Worm (Caenorhabditis elegans) whole organism, L3 larva: ENCODE results near the gene clp-1.
A peak's percentile ranks its signal among the peaks of the same experiment; 100 is the strongest.
"Not testable (repeated sequence)": the region's sequence is repeated elsewhere in the genome, so short reads cannot be mapped to it uniquely, and the experiment has no call there.

Experiments used
- ZK546.5 ChIP-seq: sonication (generic microtip); optimal IDR thresholded peaks from 2 replicates; lab custom pipeline; 2017; ENCODE audit warnings: missing biosample characterization, missing genetic modification characterization
- aly-2 ChIP-seq: fragments of 150-350 bp; optimal IDR thresholded peaks from 2 replicates; lab custom pipeline; 2014; ENCODE audit warnings: missing biosample characterization, missing genetic modification characterization
- ama-1 ChIP-seq: fragments of 150-350 bp; optimal IDR thresholded peaks from 2 replicates; lab custom pipeline; 2018
- ceh-16 ChIP-seq: sonication (generic microtip); optimal IDR thresholded peaks from 2 replicates; lab custom pipeline; 2017; ENCODE audit warnings: missing biosample characterization, missing genetic modification characterization
- ceh-28 ChIP-seq: fragments of 150-350 bp; optimal IDR thresholded peaks from 2 replicates; lab custom pipeline; 2014; ENCODE audit warnings: missing biosample characterization, missing genetic modification reagents, missing genetic modification characterization
- ceh-9 ChIP-seq: sonication (generic microtip); optimal IDR thresholded peaks from 2 replicates; lab custom pipeline; 2018; ENCODE audit warnings: missing biosample characterization, missing genetic modification characterization
- daf-12 ChIP-seq: fragments of 150-350 bp; optimal IDR thresholded peaks from 2 replicates; lab custom pipeline; 2014; ENCODE audit warnings: missing biosample characterization, missing genetic modification reagents, missing genetic modification characterization
- egl-27 ChIP-seq: sonication (generic microtip); optimal IDR thresholded peaks from 4 replicates; lab custom pipeline; 2017; ENCODE audit warnings: missing biosample characterization, missing genetic modification reagents, missing genetic modification characterization
- egl-5 ChIP-seq: fragments of 150-350 bp; optimal IDR thresholded peaks from 2 replicates; lab custom pipeline; 2017; ENCODE audit warnings: missing biosample characterization, missing genetic modification reagents, missing genetic modification characterization, inconsistent platforms
- elt-1 ChIP-seq: fragments of 150-350 bp; optimal IDR thresholded peaks from 2 replicates; lab custom pipeline; 2014; ENCODE audit warnings: missing biosample characterization, missing genetic modification characterization
- elt-2 ChIP-seq: sonication (generic microtip); optimal IDR thresholded peaks from 2 replicates; lab custom pipeline; 2016; ENCODE audit warnings: missing genetic modification reagents, mild to moderate bottlenecking, missing genetic modification characterization, missing compliant biosample characterization
- elt-3 ChIP-seq, 3 experiments: fragments of 150-350 bp in 1 of 3; sonication (generic microtip) in 2 of 3; optimal IDR thresholded peaks; 2 replicates in 2 of 3; 4 replicates in 1 of 3; lab custom pipeline; 2014 to 2017; ENCODE audit warnings: missing biosample characterization in 3 of 3, missing genetic modification characterization in 3 of 3
- fkh-2 ChIP-seq: fragments of 150-350 bp; optimal IDR thresholded peaks from 2 replicates; lab custom pipeline; 2014; ENCODE audit warnings: missing biosample characterization, missing genetic modification reagents, missing genetic modification characterization
- hmg-11 ChIP-seq: sonication (generic microtip); optimal IDR thresholded peaks from 2 replicates; lab custom pipeline; 2016; ENCODE audit warnings: missing genetic modification characterization, missing compliant biosample characterization
- jun-1 ChIP-seq: fragments of 150-350 bp; optimal IDR thresholded peaks from 2 replicates; lab custom pipeline; 2014; ENCODE audit warnings: missing biosample characterization, missing genetic modification reagents, missing genetic modification characterization
- lin-15B ChIP-seq: fragments of 150-350 bp; optimal IDR thresholded peaks from 2 replicates; lab custom pipeline; 2014; ENCODE audit warnings: missing biosample characterization, missing genetic modification characterization
- lin-39 ChIP-seq: fragments of 150-350 bp; optimal IDR thresholded peaks from 2 replicates; lab custom pipeline; 2018; ENCODE audit warnings: missing biosample characterization, missing genetic modification reagents, missing genetic modification characterization
- lsy-12 ChIP-seq: sonication (generic microtip); optimal IDR thresholded peaks from 2 replicates; lab custom pipeline; 2016; ENCODE audit warnings: mild to moderate bottlenecking, missing genetic modification characterization, missing compliant biosample characterization
- mdl-1 ChIP-seq: fragments of 150-350 bp; optimal IDR thresholded peaks from 2 replicates; lab custom pipeline; 2014; ENCODE audit warnings: missing biosample characterization, missing genetic modification characterization
- mml-1 ChIP-seq: fragments of 150-350 bp; sonication (generic microtip); optimal IDR thresholded peaks from 3 replicates; lab custom pipeline; 2014; ENCODE audit warnings: missing biosample characterization, missing genetic modification characterization
- nfya-1 ChIP-seq: sonication (generic microtip); optimal IDR thresholded peaks from 2 replicates; lab custom pipeline; 2017; ENCODE audit warnings: missing genetic modification characterization, mild to moderate bottlenecking, missing compliant biosample characterization, antibody characterized with exemption, moderate library complexity; ENCODE audit not compliant: insufficient read depth
- nhr-11 ChIP-seq: fragments of 150-350 bp; optimal IDR thresholded peaks from 2 replicates; lab custom pipeline; 2014; ENCODE audit warnings: missing biosample characterization, missing genetic modification characterization
- nhr-12 ChIP-seq: fragments of 150-350 bp; optimal IDR thresholded peaks from 2 replicates; lab custom pipeline; 2014; ENCODE audit warnings: missing biosample characterization, missing genetic modification characterization
- nhr-23 ChIP-seq: fragments of 150-350 bp; optimal IDR thresholded peaks from 2 replicates; lab custom pipeline; 2014; ENCODE audit warnings: missing biosample characterization, missing genetic modification reagents, missing genetic modification characterization
- nhr-237 ChIP-seq: fragments of 150-350 bp; optimal IDR thresholded peaks from 2 replicates; lab custom pipeline; 2014; ENCODE audit warnings: missing biosample characterization, missing genetic modification characterization
- nhr-25 ChIP-seq: sonication (generic microtip); optimal IDR thresholded peaks from 2 replicates; lab custom pipeline; 2017; ENCODE audit warnings: missing biosample characterization, missing genetic modification characterization
- nhr-28 ChIP-seq: fragments of 150-350 bp; optimal IDR thresholded peaks from 2 replicates; lab custom pipeline; 2014; ENCODE audit warnings: missing biosample characterization, missing genetic modification characterization
- nhr-43 ChIP-seq: sonication (generic microtip); optimal IDR thresholded peaks from 2 replicates; lab custom pipeline; 2016; ENCODE audit warnings: mild to moderate bottlenecking, missing genetic modification characterization, missing compliant biosample characterization; ENCODE audit not compliant: poor library complexity, severe bottlenecking
- nhr-67 ChIP-seq: fragments of 150-350 bp; optimal IDR thresholded peaks from 2 replicates; lab custom pipeline; 2014; ENCODE audit warnings: missing biosample characterization, missing genetic modification characterization
- nhr-76 ChIP-seq: fragments of 150-350 bp; sonication (generic microtip); optimal IDR thresholded peaks from 5 replicates; lab custom pipeline; 2014; ENCODE audit warnings: missing biosample characterization, missing genetic modification characterization
- nhr-77 ChIP-seq: fragments of 150-350 bp; optimal IDR thresholded peaks from 2 replicates; lab custom pipeline; 2014; ENCODE audit warnings: missing biosample characterization, missing genetic modification characterization
- pha-4 ChIP-seq: fragments of 150-350 bp; optimal IDR thresholded peaks from 2 replicates; lab custom pipeline; 2014; ENCODE audit warnings: missing biosample characterization, missing genetic modification reagents, missing genetic modification characterization
- pqm-1 ChIP-seq: fragments of 150-350 bp; optimal IDR thresholded peaks from 2 replicates; lab custom pipeline; 2017; ENCODE audit warnings: missing biosample characterization, missing genetic modification characterization, inconsistent platforms
- sea-2 ChIP-seq: fragments of 150-350 bp; sonication (generic microtip); optimal IDR thresholded peaks from 4 replicates; lab custom pipeline; 2014; ENCODE audit warnings: missing biosample characterization, missing genetic modification reagents, missing genetic modification characterization
- skn-1 ChIP-seq: fragments of 150-350 bp; optimal IDR thresholded peaks from 2 replicates; lab custom pipeline; 2014; ENCODE audit warnings: missing biosample characterization, missing genetic modification characterization
- snpc-4 ChIP-seq: fragments of 150-350 bp; optimal IDR thresholded peaks from 2 replicates; lab custom pipeline; 2014; ENCODE audit warnings: missing biosample characterization, missing genetic modification characterization
- tbx-2 ChIP-seq: sonication (generic microtip); optimal IDR thresholded peaks from 2 replicates; lab custom pipeline; 2016; ENCODE audit warnings: mild to moderate bottlenecking, missing genetic modification characterization, missing compliant biosample characterization
- unc-39 ChIP-seq: sonication (generic microtip); optimal IDR thresholded peaks from 4 replicates; lab custom pipeline; 2017; ENCODE audit warnings: missing biosample characterization, missing genetic modification characterization
- unc-62 ChIP-seq: fragments of 150-350 bp; sonication (generic microtip); optimal IDR thresholded peaks from 4 replicates; lab custom pipeline; 2014; ENCODE audit warnings: missing biosample characterization, missing genetic modification reagents, missing genetic modification characterization
- zag-1 ChIP-seq: fragments of 150-350 bp; optimal IDR thresholded peaks from 2 replicates; lab custom pipeline; 2014; ENCODE audit warnings: missing biosample characterization, missing genetic modification characterization
- ztf-11 ChIP-seq: fragments of 150-350 bp; optimal IDR thresholded peaks from 2 replicates; lab custom pipeline; 2014; ENCODE audit warnings: missing biosample characterization, missing genetic modification characterization
- ztf-4 ChIP-seq: fragments of 150-350 bp; optimal IDR thresholded peaks from 2 replicates; lab custom pipeline; 2014; ENCODE audit warnings: missing biosample characterization, missing genetic modification characterization

Gene clp-1

ce11 chrIII:7964281-7964680 is 15.5 kb upstream of the clp-1 start, which contains the start of gene F54H12.2:
F54H12.2 (plus strand) TSS chrIII:7964581.
- TF ChIP-seq ama-1 (lab: Kevin White, UChicago); lsy-12 (tag; lab: Kevin White, UChicago); ztf-11 (tag; lab: Kevin White, UChicago): not testable (repeated sequence)

DNA sequence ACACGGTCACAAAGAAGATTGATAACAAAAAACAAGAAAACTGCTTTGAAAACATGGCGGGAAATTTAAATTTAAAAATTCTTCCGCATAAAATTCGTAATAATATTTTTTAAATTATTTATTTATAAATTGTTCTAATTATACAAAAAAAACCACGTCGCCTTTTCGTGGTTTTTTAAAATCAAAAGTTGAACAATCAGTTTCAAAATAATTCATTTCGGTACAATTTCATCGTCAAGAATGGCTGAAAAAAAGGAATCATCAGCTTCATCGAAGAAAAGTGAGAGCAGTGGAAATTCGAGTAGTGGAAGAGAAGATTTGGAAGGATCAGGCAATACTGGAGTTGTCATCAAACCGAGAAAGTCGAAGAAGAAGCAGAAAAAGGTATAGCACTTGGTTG is 10.6 kb upstream of the clp-1 start, which contains the start of the genes F54H12.8 and F54H12.7:
F54H12.8 (minus strand) TSS at position 101 of the 400 bp plus-strand sequence.
F54H12.7 (plus strand) TSS at position 229 of the 400 bp plus-strand sequence.
- TF ChIP-seq tbx-2 = no peak
- TF ChIP-seq mml-1 = no peak
- no peak for TF ChIP-seq nhr-67 (tag; lab: Kevin White, UChicago)
- TF ChIP-seq lin-15B (tag; lab: Kevin White, UChicago) = no peak
- TF ChIP-seq ceh-28 = no peak
- TF ChIP-seq lin-39 (tag; lab: Kevin White, UChicago) = no peak
- TF ChIP-seq unc-39 (tag; lab: Kevin White, UChicago) = no peak
- no peak for TF ChIP-seq pqm-1
- TF ChIP-seq pha-4 (tag; lab: Kevin White, UChicago) = no peak
- no peak for TF ChIP-seq elt-2 (tag; lab: Kevin White, UChicago)
- no peak for TF ChIP-seq ceh-9 (tag; lab: Kevin White, UChicago)
- TF ChIP-seq skn-1 (tag; lab: Kevin White, UChicago) = no peak
- no peak for TF ChIP-seq hmg-11 (tag; lab: Kevin White, UChicago)
- no peak for TF ChIP-seq ceh-16 (tag; lab: Kevin White, UChicago)
- TF ChIP-seq nhr-11 = no peak
- TF ChIP-seq nfya-1 (tag; lab: Kevin White, UChicago) = no peak
- TF ChIP-seq sea-2 (GFP tag; lab: Kevin White, UChicago) = no peak

DNA sequence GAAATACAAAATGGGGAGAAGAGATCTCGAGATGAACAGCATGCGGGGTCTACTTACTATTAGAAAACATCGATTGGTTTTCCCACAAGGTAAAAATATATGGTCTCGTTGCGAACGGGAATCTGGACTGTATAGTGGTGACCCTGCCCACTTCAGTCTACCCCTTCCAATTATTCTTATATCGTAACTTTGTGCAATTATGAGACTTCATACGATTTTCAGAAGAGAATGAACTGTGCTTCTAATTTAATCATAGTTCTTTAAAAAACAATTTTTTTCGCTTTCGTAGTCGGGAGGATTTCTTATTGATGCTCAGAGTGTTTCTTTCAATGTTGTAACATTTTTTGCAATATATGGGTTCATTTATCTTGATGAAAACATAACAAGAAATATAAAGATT is 7.7 kb upstream of the clp-1 start, which contains the start of gene F54H12.5:
F54H12.5 (minus strand) TSS at position 101 of the 400 bp plus-strand sequence.
- no peak for TF ChIP-seq elt-3 (tag; optimal IDR thresholded peaks at IDR 0.05; lab: Kevin White, UChicago)

- TF ChIP-seq nhr-11 = no peak
- no peak for TF ChIP-seq lin-15B (tag; lab: Kevin White, UChicago)
- TF ChIP-seq nhr-67 (tag; lab: Kevin White, UChicago) = no peak
- TF ChIP-seq nhr-12 (tag; lab: Kevin White, UChicago) = no peak
- TF ChIP-seq daf-12 (tag; lab: Kevin White, UChicago) = no peak
- TF ChIP-seq mml-1 = no peak
- no peak for TF ChIP-seq nhr-43 (tag; lab: Kevin White, UChicago)
- TF ChIP-seq fkh-2 (tag; lab: Kevin White, UChicago) = no peak
- no peak for TF ChIP-seq snpc-4
- no peak for TF ChIP-seq lin-39 (tag; lab: Kevin White, UChicago)
- no peak for TF ChIP-seq pha-4 (tag; lab: Kevin White, UChicago)
- no peak for TF ChIP-seq elt-2 (tag; lab: Kevin White, UChicago)
- TF ChIP-seq lsy-12 (tag; lab: Kevin White, UChicago) = no peak
- TF ChIP-seq egl-27 = no peak
- TF ChIP-seq unc-62 = no peak
- TF ChIP-seq ZK546.5 (tag; lab: Kevin White, UChicago) = no peak
- no peak for TF ChIP-seq nhr-23 (tag; lab: Kevin White, UChicago)
- no peak for TF ChIP-seq aly-2 (tag; lab: Kevin White, UChicago)
Measured at ce11 chrIII:7972687-7973086, 7.1 kb upstream of the clp-1 start.

DNA sequence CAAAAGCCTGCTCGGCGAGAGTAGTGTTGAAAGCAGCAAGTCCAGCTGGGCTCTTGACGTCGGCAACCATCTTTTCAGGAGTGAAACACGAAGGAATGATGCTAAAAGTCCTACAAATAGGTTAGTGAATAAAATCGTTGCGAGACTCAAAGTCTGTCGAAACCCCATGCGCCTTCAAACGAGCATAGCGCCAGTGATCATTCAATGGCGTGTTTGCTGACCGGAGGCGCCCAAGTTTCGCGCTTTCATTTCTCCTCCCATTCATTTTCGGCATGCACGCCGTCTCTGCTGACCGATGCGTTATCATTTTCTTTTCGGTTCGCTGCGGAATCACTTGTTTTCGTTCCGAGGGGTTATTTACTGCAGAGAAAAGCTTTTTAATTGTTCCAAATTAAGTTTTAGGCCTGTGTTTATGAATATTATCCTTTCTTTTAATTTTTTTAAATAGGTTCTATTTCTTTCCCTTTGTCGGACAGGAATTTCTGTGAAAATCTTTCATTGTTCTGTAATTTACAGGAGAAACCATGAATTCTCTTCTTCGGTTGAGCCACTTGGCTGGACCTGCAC is 6.5 kb upstream of the clp-1 start, which contains the start of the genes eef-1B.1 and aco-2:
eef-1B.1 (minus strand) TSS at position 186 of the 567 bp plus-strand sequence.
aco-2 (plus strand) TSS at position 517 of the 567 bp plus-strand sequence.
- TF ChIP-seq nhr-11 (peak; percentile 36), nhr-67 (tag; lab: Kevin White, UChicago) (no peak), nhr-28 (no peak), unc-39 (tag; lab: Kevin White, UChicago) (no peak), elt-2 (tag; lab: Kevin White, UChicago) (peak; percentile 78), nhr-25 (tag; lab: Kevin White, UChicago) (peak; percentile 97), nhr-237 (tag; lab: Kevin White, UChicago) (no peak), jun-1 (peak; percentile 89), elt-1 (tag; lab: Kevin White, UChicago) (peak; percentile 28), sea-2 (GFP tag; lab: Kevin White, UChicago) (no peak), ceh-28 (peak; percentile 75), mml-1 (no peak), lin-39 (tag; lab: Kevin White, UChicago) (peak; percentile 97), egl-27 (no peak), nhr-76 (tag; lab: Kevin White, UChicago) (no peak), unc-62 (no peak), ztf-4 (peak; percentile 11), aly-2 (tag; lab: Kevin White, UChicago) (peak; percentile 37), mdl-1 (tag; lab: Kevin White, UChicago) (peak; percentile 45), nhr-77 (tag; lab: Kevin White, UChicago) (no peak), lin-15B (tag; lab: Kevin White, UChicago) (peak; percentile 95), ztf-11 (tag; lab: Kevin White, UChicago) (no peak), hmg-11 (tag; lab: Kevin White, UChicago) (peak; percentile 92), egl-5 (tag; lab: Kevin White, UChicago) (peak; percentile 85), daf-12 (tag; lab: Kevin White, UChicago) (no peak), nfya-1 (tag; lab: Kevin White, UChicago) (peak; percentile 92), zag-1 (tag; lab: Kevin White, UChicago) (no peak), pha-4 (tag; lab: Kevin White, UChicago) (peak; percentile 96)
